Worm (Caenorhabditis elegans) whole organism, young adult: ENCODE measurements around the gene F52G3.7.

ENCODE experiments used
- F52B5.7 ChIP-seq: sonication (generic microtip); optimal IDR thresholded peaks from 2 replicates; lab custom pipeline; 2016; ENCODE audit warnings: mild to moderate bottlenecking, missing genetic modification characterization, missing compliant biosample characterization
- ama-1 ChIP-seq, 3 experiments: fragments of 150-350 bp in 1 of 3; sonication (generic microtip) in 2 of 3; optimal IDR thresholded peaks; 2 replicates each; lab custom pipeline; 2014 to 2018; ENCODE audit warnings: missing biosample characterization in 2 of 3, missing genetic modification characterization in 2 of 3, missing genetic modification reagents in 2 of 3
- chd-7 ChIP-seq: sonication (generic microtip); optimal IDR thresholded peaks from 2 replicates; lab custom pipeline; 2016; ENCODE audit warnings: mild to moderate bottlenecking, missing genetic modification characterization, moderate library complexity, missing compliant biosample characterization
- dpl-1 ChIP-seq: fragments of 150-350 bp; optimal IDR thresholded peaks from 2 replicates; lab custom pipeline; 2014; ENCODE audit warnings: missing biosample characterization, missing genetic modification reagents, missing genetic modification characterization
- him-1 ChIP-seq: sonication (generic microtip); optimal IDR thresholded peaks from 2 replicates; lab custom pipeline; 2016; ENCODE audit warnings: missing genotype, missing genetic modification reagents, missing genetic modification characterization, missing compliant biosample characterization
- lag-1 ChIP-seq: fragments of 200-800 bp; sonication (Bioruptor generic); IDR thresholded peaks from 2 replicates; pipeline ENCODE4 v1.3.6; 2022; ENCODE audit warnings: missing genetic modification reagents, missing genetic modification characterization, missing compliant biosample characterization
- let-526 ChIP-seq: fragments of 200-800 bp; sonication (Bioruptor generic); IDR thresholded peaks from 2 replicates; pipeline ENCODE4 v1.3.6; 2022; ENCODE audit warnings: missing genetic modification reagents, missing genetic modification characterization, missing compliant biosample characterization
- lin-35 ChIP-seq, 3 experiments: fragments of 150-350 bp in 2 of 3; sonication (generic microtip) in 1 of 3; optimal IDR thresholded peaks; 2 replicates each; lab custom pipeline; 2014 to 2018; ENCODE audit warnings: missing biosample characterization in 3 of 3, missing genetic modification characterization in 3 of 3, missing genetic modification reagents in 3 of 3
- nhr-80 ChIP-seq: sonication (generic microtip); optimal IDR thresholded peaks from 2 replicates; lab custom pipeline; 2016; ENCODE audit warnings: missing genetic modification characterization, missing compliant biosample characterization
- zim-3 ChIP-seq: sonication (generic microtip); optimal IDR thresholded peaks from 2 replicates; lab custom pipeline; 2017; ENCODE audit warnings: mild to moderate bottlenecking, missing genetic modification characterization, moderate library complexity, missing compliant biosample characterization

- TF ChIP-seq lag-1, result no peak
- no peak for TF ChIP-seq chd-7 (tag; lab: Kevin White, UChicago)
- TF ChIP-seq F52B5.7 (tag; lab: Kevin White, UChicago), result no peak
- no peak for TF ChIP-seq zim-3 (tag; lab: Kevin White, UChicago)
- TF ChIP-seq dpl-1, result no peak
- TF ChIP-seq lin-35 (GFP tag; optimal IDR thresholded peaks at IDR 0.05; lab: Kevin White, UChicago), result no peak
- TF ChIP-seq nhr-80 (tag; lab: Kevin White, UChicago), result no peak
- no peak for TF ChIP-seq ama-1 (optimal IDR thresholded peaks at IDR 0.05; lab: Kevin White, UChicago)
- no peak for TF ChIP-seq ama-1 (GFP tag; optimal IDR thresholded peaks at IDR 0.05; lab: Kevin White, UChicago)
- no peak for TF ChIP-seq him-1 (tag; lab: Kevin White, UChicago)
- TF ChIP-seq let-526, result no peak
Measured at ce11 chrX:16925343-16925742, 38.4 kb upstream of the F52G3.7 start.
